Worm (Caenorhabditis elegans) whole organism, late embryonic: Measurements from ENCODE around the gene scl-19.

ENCODE experiments used
- C08G9.2 ChIP-seq: sonication (generic microtip); optimal IDR thresholded peaks from 2 replicates; lab custom pipeline; 2016; ENCODE audit warnings: mild to moderate bottlenecking, missing genetic modification characterization, moderate library complexity, missing compliant biosample characterization
- C38D4.7 ChIP-seq: fragments of 200-800 bp; sonication (Bioruptor generic); optimal IDR thresholded peaks from 2 replicates; lab custom pipeline; 2018; ENCODE audit warnings: mild to moderate bottlenecking, missing genetic modification characterization, moderate library complexity, missing compliant biosample characterization
- K02D7.2 ChIP-seq: sonication (generic microtip); optimal IDR thresholded peaks from 2 replicates; lab custom pipeline; 2017; ENCODE audit warnings: mild to moderate bottlenecking, missing genetic modification characterization, missing compliant biosample characterization
- ahr-1 ChIP-seq: sonication (generic microtip); optimal IDR thresholded peaks from 2 replicates; lab custom pipeline; 2016; ENCODE audit warnings: missing genetic modification characterization, missing compliant biosample characterization
- ama-1 ChIP-seq: fragments of 150-350 bp; optimal IDR thresholded peaks from 2 replicates; lab custom pipeline; 2014
- ceh-18 ChIP-seq: sonication (generic microtip); optimal IDR thresholded peaks from 2 replicates; lab custom pipeline; 2016; ENCODE audit warnings: missing genetic modification characterization, missing compliant biosample characterization
- ceh-30 ChIP-seq: fragments of 150-350 bp; optimal IDR thresholded peaks from 2 replicates; lab custom pipeline; 2014; ENCODE audit warnings: missing biosample characterization, missing genetic modification characterization
- ceh-48 ChIP-seq: sonication (generic microtip); optimal IDR thresholded peaks from 2 replicates; lab custom pipeline; 2016; ENCODE audit warnings: missing genetic modification characterization, inconsistent platforms, missing compliant biosample characterization
- ceh-6 ChIP-seq: fragments of 200-800 bp; sonication (Bioruptor generic); optimal IDR thresholded peaks from 2 replicates; lab custom pipeline; 2018; ENCODE audit warnings: mild to moderate bottlenecking, missing genetic modification characterization, missing compliant biosample characterization
- dmd-4 ChIP-seq: sonication (generic microtip); optimal IDR thresholded peaks from 2 replicates; lab custom pipeline; 2016; ENCODE audit warnings: borderline replicate concordance, missing genetic modification characterization, missing compliant biosample characterization
- elt-2 ChIP-seq: sonication (generic microtip); optimal IDR thresholded peaks from 2 replicates; lab custom pipeline; 2016; ENCODE audit warnings: missing genetic modification reagents, missing genetic modification characterization, missing compliant biosample characterization
- fkh-10 ChIP-seq: fragments of 150-350 bp; optimal IDR thresholded peaks from 2 replicates; lab custom pipeline; 2014; ENCODE audit warnings: missing biosample characterization, missing genetic modification reagents, missing genetic modification characterization
- fkh-6 ChIP-seq: sonication (generic microtip); optimal IDR thresholded peaks from 2 replicates; lab custom pipeline; 2016; ENCODE audit warnings: missing genetic modification characterization, missing compliant biosample characterization
- gmeb-2 ChIP-seq: sonication (generic microtip); optimal IDR thresholded peaks from 2 replicates; lab custom pipeline; 2016; ENCODE audit warnings: missing genetic modification characterization, inconsistent platforms, missing compliant biosample characterization
- hlh-15 ChIP-seq: sonication (generic microtip); optimal IDR thresholded peaks from 2 replicates; lab custom pipeline; 2016; ENCODE audit warnings: missing genetic modification characterization, missing compliant biosample characterization
- hlh-30 ChIP-seq: sonication (generic microtip); optimal IDR thresholded peaks from 2 replicates; lab custom pipeline; 2017; ENCODE audit warnings: antibody characterized with exemption, missing genetic modification characterization, missing compliant biosample characterization; ENCODE audit not compliant: insufficient read depth
- hlh-6 ChIP-seq: sonication (generic microtip); optimal IDR thresholded peaks from 2 replicates; lab custom pipeline; 2016; ENCODE audit warnings: missing genotype, missing genetic modification characterization, missing compliant biosample characterization
- hlh-8 ChIP-seq: sonication (generic microtip); optimal IDR thresholded peaks from 2 replicates; lab custom pipeline; 2016; ENCODE audit warnings: missing genotype, missing genetic modification characterization, missing compliant biosample characterization
- lim-6 ChIP-seq: sonication (generic microtip); optimal IDR thresholded peaks from 2 replicates; lab custom pipeline; 2016; ENCODE audit warnings: missing genetic modification characterization, missing compliant biosample characterization
- mec-3 ChIP-seq: sonication (generic microtip); optimal IDR thresholded peaks from 2 replicates; lab custom pipeline; 2016; ENCODE audit warnings: borderline replicate concordance, missing genetic modification characterization, missing compliant biosample characterization
- nhr-11 ChIP-seq: fragments of 150-350 bp; optimal IDR thresholded peaks from 2 replicates; lab custom pipeline; 2014; ENCODE audit warnings: missing biosample characterization, missing genetic modification characterization
- pag-3 ChIP-seq: sonication (generic microtip); optimal IDR thresholded peaks from 2 replicates; lab custom pipeline; 2016; ENCODE audit warnings: missing compliant biosample characterization, missing genetic modification characterization, borderline replicate concordance
- pha-4 ChIP-seq: fragments of 150-350 bp; optimal IDR thresholded peaks from 2 replicates; lab custom pipeline; 2018; ENCODE audit warnings: missing biosample characterization, missing genetic modification reagents, missing genetic modification characterization
- pqm-1 ChIP-seq: sonication (generic microtip); optimal IDR thresholded peaks from 2 replicates; lab custom pipeline; 2016; ENCODE audit warnings: missing genetic modification characterization, missing compliant biosample characterization
- pros-1 ChIP-seq: fragments of 150-350 bp; optimal IDR thresholded peaks from 2 replicates; lab custom pipeline; 2014; ENCODE audit warnings: missing biosample characterization, missing genetic modification reagents, missing genetic modification characterization
- rnt-1 ChIP-seq: sonication (generic microtip); optimal IDR thresholded peaks from 2 replicates; lab custom pipeline; 2016; ENCODE audit warnings: missing genetic modification characterization, missing compliant biosample characterization
- sdc-2 ChIP-seq: sonication (generic microtip); optimal IDR thresholded peaks from 2 replicates; lab custom pipeline; 2016; ENCODE audit warnings: missing genotype, missing genetic modification characterization, missing compliant biosample characterization
- sox-4 ChIP-seq: sonication (generic microtip); optimal IDR thresholded peaks from 2 replicates; lab custom pipeline; 2017; ENCODE audit warnings: mild to moderate bottlenecking, missing genetic modification characterization, inconsistent platforms, missing compliant biosample characterization
- tbx-7 ChIP-seq: sonication (generic microtip); optimal IDR thresholded peaks from 2 replicates; lab custom pipeline; 2016; ENCODE audit warnings: missing genotype, missing genetic modification characterization, missing compliant biosample characterization
- ttx-3 ChIP-seq: sonication (generic microtip); optimal IDR thresholded peaks from 2 replicates; lab custom pipeline; 2016; ENCODE audit warnings: missing genetic modification reagents, missing genetic modification characterization, missing compliant biosample characterization
- unc-86 ChIP-seq: sonication (generic microtip); optimal IDR thresholded peaks from 2 replicates; lab custom pipeline; 2016; ENCODE audit warnings: missing genetic modification characterization, missing compliant biosample characterization
- ztf-16 ChIP-seq: sonication (generic microtip); optimal IDR thresholded peaks from 2 replicates; lab custom pipeline; 2017; ENCODE audit warnings: missing genetic modification characterization, missing compliant biosample characterization

scl-19 gene

DNA sequence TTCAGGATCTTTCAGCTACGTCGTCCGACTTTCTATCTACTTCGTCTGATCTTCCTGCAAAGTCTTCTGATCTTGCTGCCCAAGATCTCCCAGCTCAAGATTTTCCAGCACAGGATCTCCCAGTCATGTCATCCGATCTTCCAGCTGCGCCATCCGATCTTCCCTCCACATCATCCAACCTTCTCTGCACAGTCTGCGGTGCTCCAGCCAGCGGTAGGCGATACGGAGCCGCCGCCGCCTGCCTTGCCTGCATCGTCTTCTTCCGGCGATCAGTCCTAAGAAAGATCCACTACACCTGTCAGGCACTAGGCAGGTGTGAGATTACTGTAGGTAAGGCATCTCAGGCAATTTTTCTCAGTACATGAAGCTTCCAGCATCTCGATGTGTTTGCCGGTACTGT, 32.5 kb upstream of the scl-19 start, which contains the start of gene nhr-241:
nhr-241 (plus strand) TSS at position 126 of the 400 bp plus-strand sequence.
- TF ChIP-seq sdc-2 = no peak
- TF ChIP-seq pag-3 (tag; lab: Kevin White, UChicago) = peak; percentile 46
- no peak for TF ChIP-seq ceh-30 (tag; lab: Kevin White, UChicago)
- TF ChIP-seq, all 69 proteins: peak for 1

DNA sequence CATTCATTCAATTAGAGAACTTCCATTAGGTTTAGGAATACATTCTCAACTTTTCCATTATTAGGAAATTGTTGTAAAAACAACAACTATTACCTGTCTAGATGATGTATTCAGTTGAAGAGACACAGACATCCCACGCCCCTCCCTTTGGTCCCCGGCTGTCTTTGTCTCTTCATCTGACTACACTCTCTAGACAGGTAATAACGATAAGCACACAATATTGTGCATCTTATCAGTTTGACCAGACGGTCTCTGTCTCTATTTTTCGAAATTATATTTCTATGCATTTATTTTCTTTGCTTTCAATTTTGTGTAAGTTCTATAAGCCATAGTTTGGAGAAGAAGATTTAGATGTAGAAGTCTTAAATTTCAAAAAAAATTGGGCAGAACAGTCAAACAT, 30.5 kb upstream of the scl-19 start, which contains the start of gene Y69H2.9:
Y69H2.9 (plus strand) TSS at position 233 of the 400 bp plus-strand sequence.
- TF ChIP-seq ceh-30 (tag; lab: Kevin White, UChicago) (no peak), elt-2 (tag; lab: Kevin White, UChicago) (peak; percentile 91)
- TF ChIP-seq, all 69 proteins: peak for 1

DNA sequence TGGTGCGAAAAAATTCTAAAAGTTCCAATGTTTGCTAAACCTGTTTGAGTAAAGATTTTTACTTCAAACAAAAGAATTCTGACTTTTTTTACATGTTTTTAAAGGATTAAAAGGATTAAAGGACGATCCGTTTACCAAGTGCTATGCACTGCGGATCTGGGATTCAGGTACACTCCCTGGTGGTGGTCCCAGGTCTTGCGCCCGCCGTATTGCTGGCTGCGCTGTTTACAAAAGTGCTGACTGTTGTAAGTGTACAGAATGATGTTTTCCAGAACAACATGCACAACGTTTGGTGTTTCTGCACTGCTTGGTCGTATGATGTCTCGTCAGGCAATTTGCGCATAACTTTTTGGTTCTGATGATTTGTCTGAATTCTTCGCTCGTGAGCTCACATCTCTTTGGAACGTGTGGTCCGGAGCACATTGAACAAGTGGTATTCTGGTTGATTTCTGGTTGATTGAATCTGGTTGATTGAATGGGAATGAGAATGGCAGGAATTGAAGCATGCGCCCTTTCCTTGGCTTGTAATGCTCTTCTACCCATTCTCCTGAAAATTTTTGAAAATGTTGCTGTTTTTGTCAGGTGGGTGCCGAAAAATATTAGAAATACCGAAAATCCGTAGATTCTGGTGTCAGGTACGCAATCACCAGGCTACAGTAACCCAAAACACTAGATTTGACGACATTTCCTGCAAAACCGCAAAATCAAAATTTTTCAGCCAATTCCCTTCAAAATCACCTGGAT, 26.3 kb upstream of the scl-19 start:
- TF ChIP-seq C38D4.7 (no peak), hlh-30 (no peak), fkh-10 (GFP tag; lab: Kevin White, UChicago) (peak; percentile 18), hlh-15 (no peak), rnt-1 (tag; lab: Kevin White, UChicago) (no peak), pag-3 (tag; lab: Kevin White, UChicago) (no peak), dmd-4 (tag; lab: Kevin White, UChicago) (peak; percentile 70), ceh-18 (tag; lab: Kevin White, UChicago) (no peak), K02D7.2 (no peak)

DNA sequence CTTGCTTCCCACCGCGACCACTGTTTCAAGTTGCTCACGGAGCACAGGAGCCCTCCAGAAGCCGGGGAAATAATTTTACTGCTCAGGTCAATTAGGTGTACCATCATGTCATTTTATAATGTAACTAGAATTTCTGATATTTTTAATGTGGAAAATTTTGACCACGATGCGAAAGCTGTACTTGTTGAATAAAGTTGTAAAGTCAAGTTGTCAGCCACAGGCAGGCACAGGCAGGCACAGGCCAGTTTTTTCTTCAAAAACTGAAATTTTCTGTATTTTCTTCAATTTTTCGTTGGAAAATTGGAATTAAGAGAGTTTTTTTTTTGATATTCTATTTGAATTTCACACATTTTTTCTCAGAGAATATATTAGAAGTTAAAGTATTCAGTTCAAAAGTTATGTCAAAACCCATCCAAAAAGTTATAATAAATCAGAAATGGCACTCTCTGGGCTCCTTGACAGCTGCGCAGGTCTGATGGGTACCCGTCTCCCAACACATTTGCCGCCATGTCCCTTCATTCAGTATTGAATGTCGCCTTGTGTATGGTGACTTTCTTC, 25.6 kb upstream of the scl-19 start, which contains the start of gene Y17D7C.1:
Y17D7C.1 (plus strand) TSS at position 508 of the 558 bp plus-strand sequence.
- no peak for TF ChIP-seq dmd-4 (tag; lab: Kevin White, UChicago)
- no peak for TF ChIP-seq ztf-16 (tag; lab: Kevin White, UChicago)
- TF ChIP-seq sox-4 = no peak
- TF ChIP-seq ceh-6 = no peak
- no peak for TF ChIP-seq fkh-6 (tag; lab: Kevin White, UChicago)
- TF ChIP-seq sdc-2 = no peak
- no peak for TF ChIP-seq ama-1 (lab: Kevin White, UChicago)
- TF ChIP-seq gmeb-2 (tag; lab: Kevin White, UChicago) = no peak
- TF ChIP-seq pha-4 (tag; lab: Kevin White, UChicago) = no peak

DNA sequence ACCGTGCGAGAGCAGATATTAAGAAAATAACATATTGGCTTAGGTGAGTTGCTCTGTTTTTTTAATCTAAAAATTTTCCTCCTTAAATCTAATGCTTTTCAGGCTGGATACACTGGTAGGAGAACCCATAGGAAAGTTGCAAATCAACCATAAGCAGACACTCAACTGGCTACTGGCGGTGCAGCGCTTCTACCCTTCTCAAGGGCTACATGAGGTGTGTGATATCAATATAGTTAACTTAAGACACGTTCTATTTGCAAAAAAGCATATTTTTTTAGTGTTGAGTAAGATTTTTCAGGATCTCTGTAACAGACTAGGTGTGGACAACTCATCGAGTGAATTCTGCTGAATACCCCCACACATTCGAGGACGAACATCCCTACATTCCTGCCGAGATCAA, 23.8 kb upstream of the scl-19 start:
- no peak for TF ChIP-seq ttx-3
- no peak for TF ChIP-seq hlh-15
- no peak for TF ChIP-seq C08G9.2 (tag; lab: Kevin White, UChicago)
- TF ChIP-seq pros-1 = no peak
- no peak for TF ChIP-seq lim-6 (tag; lab: Kevin White, UChicago)
- TF ChIP-seq sox-4 = no peak
- no peak for TF ChIP-seq ahr-1
- TF ChIP-seq hlh-6 (tag; lab: Kevin White, UChicago) = no peak
- TF ChIP-seq tbx-7 (tag; lab: Kevin White, UChicago) = no peak
- TF ChIP-seq nhr-11 (tag; lab: Kevin White, UChicago) = no peak
- TF ChIP-seq elt-2 (tag; lab: Kevin White, UChicago) = no peak
- no peak for TF ChIP-seq ceh-30 (tag; lab: Kevin White, UChicago)
- TF ChIP-seq mec-3 = no peak
- no peak for TF ChIP-seq ceh-48 (tag; lab: Kevin White, UChicago)
- no peak for TF ChIP-seq K02D7.2
- TF ChIP-seq unc-86 = no peak
- no peak for TF ChIP-seq pqm-1
- no peak for TF ChIP-seq hlh-8 (tag; lab: Kevin White, UChicago)
- no peak for TF ChIP-seq fkh-6 (tag; lab: Kevin White, UChicago)
